Worm (Caenorhabditis elegans): Measurements from ENCODE around the gene ify-1.

ify-1 gene

ce11 chrII:5061794-5062368, 6.9 kb upstream of the ify-1 start, which contains the start of gene smc-5 (continued):
- TF ChIP-seq unc-62 (GFP tag; optimal IDR thresholded peaks at IDR 0.05 in 1 of 2): peak in 1 of 2 experiments; percentile 45
- TF ChIP-seq unc-62 (tag; optimal IDR thresholded peaks at IDR 0.05): no peak
- TF ChIP-seq ceh-20 (GFP tag; IDR thresholded peaks at IDR 0.05): no peak
- TF ChIP-seq tra-1 (GFP tag; IDR thresholded peaks at IDR 0.05): no peak
- TF ChIP-seq ZK546.5 (tag; optimal IDR thresholded peaks at IDR 0.05): no peak
- TF ChIP-seq fkh-10 (GFP tag; optimal IDR thresholded peaks at IDR 0.05): no peak
- peak; percentile 59 for TF ChIP-seq rbr-2 (tag; optimal IDR thresholded peaks at IDR 0.05)
- TF ChIP-seq hlh-11 (tag; optimal IDR thresholded peaks at IDR 0.05): no peak
- no peak for TF ChIP-seq ceh-28 (tag; optimal IDR thresholded peaks at IDR 0.05)
- TF ChIP-seq spr-3 (GFP tag; optimal IDR thresholded peaks at IDR 0.05): no peak
- TF ChIP-seq F10B5.3 (tag; optimal IDR thresholded peaks at IDR 0.05): no peak
- TF ChIP-seq daf-19 (GFP tag; conservative IDR thresholded peaks at IDR 0.05): no peak
- TF ChIP-seq cey-2 (tag; optimal IDR thresholded peaks at IDR 0.05; ENCODE audit: borderline replicate concordance, insufficient read depth): no peak
- TF ChIP-seq vab-7 (GFP tag; IDR thresholded peaks at IDR 0.05): peak; percentile 47; the same call in 1 of the 2 replicates
- no peak for TF ChIP-seq zip-2 (tag; optimal IDR thresholded peaks at IDR 0.05)
- TF ChIP-seq nhr-41 (GFP tag; IDR thresholded peaks at IDR 0.05): no peak
- no peak for TF ChIP-seq sdz-12 (GFP tag; optimal IDR thresholded peaks at IDR 0.05)
- no peak for TF ChIP-seq dmd-6 (GFP tag; IDR thresholded peaks at IDR 0.05)
- no peak for TF ChIP-seq R02D3.7 (tag; optimal IDR thresholded peaks at IDR 0.05)
- peak; percentile 56 for TF ChIP-seq nhr-6 (tag; optimal IDR thresholded peaks at IDR 0.05)
- TF ChIP-seq Y75B8A.6 (GFP tag; IDR thresholded peaks at IDR 0.05): no peak
- TF ChIP-seq snpc-1.2 (GFP tag; IDR thresholded peaks at IDR 0.05): no peak
- TF ChIP-seq lin-39 (tag; optimal IDR thresholded peaks at IDR 0.05): no peak
- no peak for TF ChIP-seq madf-9 (GFP tag; conservative IDR thresholded peaks at IDR 0.05)
- no peak for TF ChIP-seq Y5F2A.4 (GFP tag; optimal IDR thresholded peaks at IDR 0.05)
- TF ChIP-seq saeg-2 (GFP tag; IDR thresholded peaks at IDR 0.05): no peak
- TF ChIP-seq dmd-9 (GFP tag; IDR thresholded peaks at IDR 0.05): no peak
- TF ChIP-seq mdl-1 (tag; optimal IDR thresholded peaks at IDR 0.05): no peak
- no peak for TF ChIP-seq mxl-3 (GFP tag; optimal IDR thresholded peaks at IDR 0.05)
- TF ChIP-seq T26A8.4 (GFP tag; IDR thresholded peaks at IDR 0.05): no peak
- no peak for TF ChIP-seq daf-16 (GFP tag; optimal IDR thresholded peaks at IDR 0.05)
- peak; percentile 42 for TF ChIP-seq daf-16 (tag; optimal IDR thresholded peaks at IDR 0.05)
- peak; percentile 11 for TF ChIP-seq F37D6.2 (tag; optimal IDR thresholded peaks at IDR 0.05)
- no peak for TF ChIP-seq nhr-11 (tag; optimal IDR thresholded peaks at IDR 0.05)
- TF ChIP-seq lim-7 (GFP tag; IDR thresholded peaks at IDR 0.05): no peak
- no peak for TF ChIP-seq F26F4.8 (GFP tag; conservative IDR thresholded peaks at IDR 0.05)
- TF ChIP-seq ztf-7 (tag; optimal IDR thresholded peaks at IDR 0.05): no peak
- TF ChIP-seq nhr-102 (tag; optimal IDR thresholded peaks at IDR 0.05): no peak
- TF ChIP-seq zip-11 (GFP tag; IDR thresholded peaks at IDR 0.05): no peak
- TF ChIP-seq mep-1 (tag; optimal IDR thresholded peaks at IDR 0.05): no peak
- TF ChIP-seq lin-15B (tag; optimal IDR thresholded peaks at IDR 0.05): no peak
- TF ChIP-seq skn-1 (tag; optimal IDR thresholded peaks at IDR 0.05): no peak

- TF ChIP-seq mdt-29 (GFP tag; IDR thresholded peaks at IDR 0.05) (no peak), lin-15B (tag; optimal IDR thresholded peaks at IDR 0.05) (no peak), D1046.2 (GFP tag; IDR thresholded peaks at IDR 0.05) (no peak), F26F4.8 (GFP tag; conservative IDR thresholded peaks at IDR 0.05) (no peak), ctbp-1 (GFP tag; IDR thresholded peaks at IDR 0.05) (no peak), ceh-82 (tag; optimal IDR thresholded peaks at IDR 0.05) (no peak), lim-7 (GFP tag; IDR thresholded peaks at IDR 0.05) (no peak), attf-4 (tag; optimal IDR thresholded peaks at IDR 0.05) (no peak), R02D3.7 (tag; optimal IDR thresholded peaks at IDR 0.05) (no peak), ceh-28 (tag; optimal IDR thresholded peaks at IDR 0.05) (no peak), hif-1 (tag; optimal IDR thresholded peaks at IDR 0.05) (no peak), F10B5.3 (tag; optimal IDR thresholded peaks at IDR 0.05) (no peak), lin-38 (GFP tag; IDR thresholded peaks at IDR 0.05) (no peak), mdl-1 (tag; optimal IDR thresholded peaks at IDR 0.05) (no peak), zfp-3 (GFP tag; conservative IDR thresholded peaks at IDR 0.05) (no peak)
These were observed 5.7 kb upstream of the ify-1 start, which contains the start of gene pho-12 for ce11 chrII:5060719-5061118. Gene pho-12, minus strand, starts transcription at chrII:5060819.
